Fruit fly (Drosophila melanogaster): ENCODE data around the gene kek6.

- TF ChIP-seq Dfd (GFP tag; optimal IDR thresholded peaks at IDR 0.05) (no peak), Myc (optimal IDR thresholded peaks at IDR 0.05) (no peak), brk (GFP tag; optimal IDR thresholded peaks at IDR 0.05) (no peak), fru (GFP tag; optimal IDR thresholded peaks at IDR 0.05) (no peak), br (GFP tag; optimal IDR thresholded peaks at IDR 0.05) (no peak)
Measured at dm6 chr3R:31708240-31708639, 86.3 kb downstream of the kek6 start, which contains the start of gene CG42693.
